Fruit fly (Drosophila melanogaster) whole organism, embryonic: Measurements from ENCODE around the gene mdu.
A peak's percentile ranks its signal among the peaks of the same experiment; 100 is the strongest.

Experiments used
- CG10147 ChIP-seq: fragments of 200-800 bp; sonication (Bioruptor generic); optimal IDR thresholded peaks from 2 replicates; lab custom pipeline; 2019; ENCODE audit warnings: missing biosample characterization, mild to moderate bottlenecking, missing genetic modification characterization, moderate library complexity
- CG11723 ChIP-seq: fragments of 200-800 bp; sonication (Bioruptor generic); optimal IDR thresholded peaks from 2 replicates; lab custom pipeline; 2017; ENCODE audit warnings: missing biosample characterization, mild to moderate bottlenecking, missing genetic modification characterization
- CG12299 ChIP-seq: fragments of 200-800 bp; sonication (Bioruptor generic); optimal IDR thresholded peaks from 2 replicates; lab custom pipeline; 2018; ENCODE audit warnings: missing biosample characterization, mild to moderate bottlenecking, missing genetic modification characterization
- CG12942 ChIP-seq: fragments of 200-800 bp; sonication (Bioruptor generic); optimal IDR thresholded peaks from 3 replicates; lab custom pipeline; 2016; ENCODE audit warnings: missing biosample characterization, missing genetic modification characterization
- CG13287 ChIP-seq: fragments of 200-800 bp; sonication (Bioruptor generic); IDR thresholded peaks from 2 replicates; pipeline ENCODE4 v1.3.6; 2022; ENCODE audit warnings: missing biosample characterization, missing genetic modification characterization; ENCODE audit not compliant: partially characterized antibody
- CG13894 ChIP-seq: fragments of 200-800 bp; sonication (Bioruptor generic); optimal IDR thresholded peaks from 3 replicates; lab custom pipeline; 2018; ENCODE audit warnings: missing biosample characterization, mild to moderate bottlenecking, missing genetic modification characterization, moderate library complexity
- CG14441 ChIP-seq: fragments of 200-800 bp; sonication (Bioruptor generic); IDR thresholded peaks from 2 replicates; pipeline ENCODE4 v1.3.6; 2022; ENCODE audit warnings: missing biosample characterization, missing genetic modification characterization
- CG1529 ChIP-seq: fragments of 200-800 bp; sonication (Bioruptor generic); optimal IDR thresholded peaks from 3 replicates; lab custom pipeline; 2018; ENCODE audit warnings: missing biosample characterization, missing genetic modification characterization
- CG17802 ChIP-seq: fragments of 200-800 bp; sonication (Bioruptor generic); optimal IDR thresholded peaks from 2 replicates; lab custom pipeline; 2018; ENCODE audit warnings: missing biosample characterization, mild to moderate bottlenecking, missing genetic modification characterization, moderate library complexity
- CG32532 ChIP-seq: fragments of 200-800 bp; sonication (Bioruptor generic); IDR thresholded peaks from 2 replicates; pipeline ENCODE4 v1.3.6; 2022; ENCODE audit warnings: missing biosample characterization, missing genetic modification characterization
- CG3995 ChIP-seq: fragments of 200-800 bp; sonication (Bioruptor generic); optimal IDR thresholded peaks from 3 replicates; lab custom pipeline; 2016; ENCODE audit warnings: missing biosample characterization, missing genetic modification characterization
- CG6654 ChIP-seq: fragments of 200-800 bp; sonication (Bioruptor generic); optimal IDR thresholded peaks from 2 replicates; lab custom pipeline; 2017; ENCODE audit warnings: missing biosample characterization, mild to moderate bottlenecking, missing genetic modification characterization
- CG6765 ChIP-seq: fragments of 200-800 bp; sonication (Bioruptor generic); optimal IDR thresholded peaks from 3 replicates; lab custom pipeline; 2017; ENCODE audit warnings: missing biosample characterization, mild to moderate bottlenecking, missing genetic modification characterization
- CG7357 ChIP-seq: fragments of 200-800 bp; sonication (Bioruptor generic); IDR thresholded peaks from 3 replicates; pipeline ENCODE4 v1.3.6; 2022; ENCODE audit warnings: missing biosample characterization, missing genetic modification characterization
- CG7556 ChIP-seq: fragments of 200-800 bp; sonication (Bioruptor generic); optimal IDR thresholded peaks from 2 replicates; lab custom pipeline; 2017; ENCODE audit warnings: missing biosample characterization, mild to moderate bottlenecking, missing genetic modification characterization
- CG9817 ChIP-seq: fragments of 200-800 bp; sonication (Bioruptor generic); optimal IDR thresholded peaks from 2 replicates; lab custom pipeline; 2018; ENCODE audit warnings: missing biosample characterization, mild to moderate bottlenecking, missing genetic modification characterization, moderate library complexity
- CG9932 ChIP-seq: fragments of 200-800 bp; sonication (Bioruptor generic); IDR thresholded peaks from 2 replicates; pipeline ENCODE4 v1.3.6; 2022; ENCODE audit warnings: missing biosample characterization, missing genetic modification characterization
- Camta ChIP-seq: fragments of 200-800 bp; sonication (Bioruptor generic); optimal IDR thresholded peaks from 2 replicates; lab custom pipeline; 2016; ENCODE audit warnings: missing biosample characterization, missing genetic modification characterization
- Chrac-16 ChIP-seq: fragments of 200-800 bp; sonication (Bioruptor generic); optimal IDR thresholded peaks from 3 replicates; lab custom pipeline; 2016; ENCODE audit warnings: missing biosample characterization, missing genetic modification characterization
- CrebB ChIP-seq: fragments of 200-800 bp; sonication (Bioruptor generic); optimal IDR thresholded peaks from 3 replicates; lab custom pipeline; 2018; ENCODE audit warnings: missing biosample characterization, mild to moderate bottlenecking, missing genetic modification characterization
- Dfd ChIP-seq, 2 experiments: fragments of >200 bp; optimal IDR thresholded peaks; 2 replicates each; lab custom pipeline; 2017; ENCODE audit warnings: missing biosample characterization in 2 of 2, missing genetic modification characterization in 2 of 2
- HHEX ChIP-seq: fragments of 200-800 bp; sonication (Bioruptor generic); optimal IDR thresholded peaks from 3 replicates; lab custom pipeline; 2017; ENCODE audit warnings: missing biosample characterization, mild to moderate bottlenecking, missing genetic modification characterization, missing genetic modification reagents
- HLH4C ChIP-seq: fragments of 200-800 bp; sonication (Bioruptor generic); IDR thresholded peaks from 3 replicates; pipeline ENCODE4 v1.3.6; 2022; ENCODE audit warnings: missing biosample characterization, missing genetic modification characterization; ENCODE audit not compliant: partially characterized antibody
- Hr3 ChIP-seq: fragments of 200-800 bp; sonication (Bioruptor generic); optimal IDR thresholded peaks from 3 replicates; lab custom pipeline; 2016; ENCODE audit warnings: missing biosample characterization, missing genetic modification characterization
- Hsf ChIP-seq: fragments of 200-800 bp; sonication (Bioruptor generic); optimal IDR thresholded peaks from 3 replicates; lab custom pipeline; 2016; ENCODE audit warnings: missing biosample characterization, missing genetic modification characterization
- Lim3 ChIP-seq: fragments of 200-800 bp; sonication (Bioruptor generic); IDR thresholded peaks from 2 replicates; pipeline ENCODE4 v1.3.6; 2022; ENCODE audit warnings: missing biosample characterization, missing genetic modification characterization
- MESR4 ChIP-seq: fragments of 200-800 bp; sonication (Bioruptor generic); optimal IDR thresholded peaks from 2 replicates; lab custom pipeline; 2018; ENCODE audit warnings: missing biosample characterization, mild to moderate bottlenecking, missing genetic modification characterization, moderate library complexity
- Oaz ChIP-seq: fragments of 200-800 bp; sonication (Bioruptor generic); IDR thresholded peaks from 2 replicates; pipeline ENCODE4 v1.3.6; 2022; ENCODE audit warnings: missing biosample characterization, missing genetic modification characterization
- Sox102F ChIP-seq: fragments of 200-800 bp; sonication (Bioruptor generic); optimal IDR thresholded peaks from 2 replicates; lab custom pipeline; 2018; ENCODE audit warnings: missing biosample characterization, mild to moderate bottlenecking, missing genetic modification characterization, moderate library complexity
- Spps ChIP-seq: fragments of 200-800 bp; sonication (Bioruptor generic); optimal IDR thresholded peaks from 2 replicates; lab custom pipeline; 2018; ENCODE audit warnings: missing biosample characterization, mild to moderate bottlenecking, missing genetic modification characterization
- Sry-δ ChIP-seq: fragments of 200-800 bp; sonication (Bioruptor generic); optimal IDR thresholded peaks from 2 replicates; lab custom pipeline; 2016; ENCODE audit warnings: missing biosample characterization, missing genetic modification characterization
- TFAM ChIP-seq: fragments of 200-800 bp; sonication (Bioruptor generic); optimal IDR thresholded peaks from 2 replicates; lab custom pipeline; 2017; ENCODE audit warnings: missing biosample characterization, missing genetic modification characterization, inconsistent platforms
- Xrp1 ChIP-seq: fragments of 200-800 bp; sonication (Bioruptor generic); IDR thresholded peaks from 2 replicates; pipeline ENCODE4 v1.3.6; 2022; ENCODE audit warnings: missing biosample characterization, missing genetic modification characterization
- cad ChIP-seq: fragments of >200 bp; optimal IDR thresholded peaks from 2 replicates; lab custom pipeline; 2017; ENCODE audit warnings: missing biosample characterization, missing genetic modification characterization
- corto ChIP-seq: fragments of 200-800 bp; sonication (Bioruptor generic); optimal IDR thresholded peaks from 2 replicates; lab custom pipeline; 2016; ENCODE audit warnings: missing biosample characterization, mild to moderate bottlenecking, missing genetic modification characterization, moderate library complexity
- dmrt11E ChIP-seq: fragments of 200-800 bp; sonication (Bioruptor generic); optimal IDR thresholded peaks from 3 replicates; lab custom pipeline; 2018; ENCODE audit warnings: missing biosample characterization, mild to moderate bottlenecking, missing genetic modification characterization, moderate library complexity
- esg ChIP-seq: fragments of 200-800 bp; sonication (Bioruptor generic); conservative IDR thresholded peaks from 2 replicates; pipeline ENCODE4 v1.3.6; 2022; ENCODE audit warnings: missing biosample characterization, missing genetic modification characterization
- gcm2 ChIP-seq: fragments of 200-800 bp; sonication (Bioruptor generic); optimal IDR thresholded peaks from 2 replicates; lab custom pipeline; 2016; ENCODE audit warnings: missing biosample characterization, missing genetic modification characterization
- gem ChIP-seq: fragments of 200-800 bp; sonication (Bioruptor generic); optimal IDR thresholded peaks from 2 replicates; lab custom pipeline; 2019; ENCODE audit warnings: missing biosample characterization, mild to moderate bottlenecking, missing genetic modification characterization, moderate library complexity
- hbn ChIP-seq: fragments of 200-800 bp; sonication (Bioruptor generic); IDR thresholded peaks from 2 replicates; pipeline ENCODE4 v1.3.6; 2022; ENCODE audit warnings: missing biosample characterization, missing genetic modification characterization; ENCODE audit not compliant: partially characterized antibody
- phol ChIP-seq: fragments of 200-800 bp; sonication (Bioruptor generic); optimal IDR thresholded peaks from 3 replicates; lab custom pipeline; 2018; ENCODE audit warnings: missing biosample characterization, mild to moderate bottlenecking, missing genetic modification characterization, moderate library complexity
- psq ChIP-seq: fragments of 200-800 bp; sonication (Bioruptor generic); optimal IDR thresholded peaks from 2 replicates; lab custom pipeline; 2017; ENCODE audit warnings: missing biosample characterization, missing genetic modification characterization
- repo ChIP-seq: fragments of 200-800 bp; sonication (Bioruptor generic); optimal IDR thresholded peaks from 2 replicates; lab custom pipeline; 2016; ENCODE audit warnings: missing biosample characterization, missing genetic modification characterization
- sima ChIP-seq: fragments of 200-800 bp; sonication (Bioruptor generic); optimal IDR thresholded peaks from 2 replicates; lab custom pipeline; 2016; ENCODE audit warnings: missing biosample characterization, missing genetic modification characterization
- slbo ChIP-seq: fragments of 200-800 bp; sonication (Bioruptor generic); IDR thresholded peaks from 2 replicates; pipeline ENCODE4 v1.3.6; 2022; ENCODE audit warnings: missing biosample characterization, missing genetic modification characterization
- slou ChIP-seq: fragments of 200-800 bp; sonication (Bioruptor generic); optimal IDR thresholded peaks from 3 replicates; lab custom pipeline; 2016; ENCODE audit warnings: missing biosample characterization, missing genetic modification characterization
- sqz ChIP-seq: fragments of 200-800 bp; sonication (Bioruptor generic); optimal IDR thresholded peaks from 3 replicates; lab custom pipeline; 2018; ENCODE audit warnings: missing biosample characterization, mild to moderate bottlenecking, missing genetic modification characterization
- tio ChIP-seq: fragments of 200-800 bp; sonication (Bioruptor generic); optimal IDR thresholded peaks from 2 replicates; lab custom pipeline; 2017; ENCODE audit warnings: missing biosample characterization, missing genetic modification characterization, inconsistent platforms
- ttk ChIP-seq: fragments of 200-800 bp; sonication (Bioruptor generic); IDR thresholded peaks from 2 replicates; pipeline ENCODE4 v2.1.2; 2022; ENCODE audit warnings: missing biosample characterization, missing genetic modification characterization
- tx ChIP-seq: fragments of 200-800 bp; sonication (Bioruptor generic); optimal IDR thresholded peaks from 2 replicates; lab custom pipeline; 2016; ENCODE audit warnings: missing biosample characterization, missing genetic modification characterization
- z ChIP-seq: fragments of 200-800 bp; sonication (Bioruptor generic); IDR thresholded peaks from 3 replicates; pipeline ENCODE4 v1.3.6; 2022; ENCODE audit warnings: missing biosample characterization, missing genetic modification characterization

mdu gene

dm6 chrX:12473953-12474468, 23.0 kb upstream of the mdu start (continued):
- no peak for TF ChIP-seq Camta (GFP tag; lab: Kevin White, UChicago)
- TF ChIP-seq CG32532 (GFP tag; lab: Robert Waterston, UW): peak; percentile 78
- TF ChIP-seq CG7556 (GFP tag; lab: Kevin White, UChicago): peak; percentile 83
- peak; percentile 73 for TF ChIP-seq CG12299 (tag; lab: Kevin White, UChicago)
- TF ChIP-seq repo: no peak
- no peak for TF ChIP-seq gcm2
- TF ChIP-seq CG17802 (tag; lab: Kevin White, UChicago): no peak
- TF ChIP-seq CG9817 (tag; lab: Kevin White, UChicago): peak; percentile 84
- peak; percentile 86 for TF ChIP-seq CG9932
- TF ChIP-seq CG13894 (tag; lab: Kevin White, UChicago): peak; percentile 62
- no peak for TF ChIP-seq z (GFP tag; lab: Robert Waterston, UW)
- peak; percentile 14 for TF ChIP-seq CG6765 (GFP tag; lab: Kevin White, UChicago)
- peak; percentile 92 for TF ChIP-seq gem (tag; lab: Kevin White, UChicago)
- TF ChIP-seq Xrp1: peak; percentile 75; the same call in 1 of the 2 replicates
- no peak for TF ChIP-seq hbn
- TF ChIP-seq tio (GFP tag; lab: Kevin White, UChicago): peak; percentile 72
- TF ChIP-seq CG14441: peak; percentile 76
- no peak for TF ChIP-seq sima (GFP tag; lab: Kevin White, UChicago)
- TF ChIP-seq CG10147 (GFP tag; lab: Kevin White, UChicago): peak; percentile 80
- peak; percentile 53 for TF ChIP-seq ttk (GFP tag; lab: Robert Waterston, UW)
- TF ChIP-seq HHEX (GFP tag; lab: Kevin White, UChicago): peak; percentile 70
- TF ChIP-seq cad (GFP tag; lab: Kevin White, UChicago): no peak
- TF ChIP-seq Spps (tag; lab: Kevin White, UChicago): peak; percentile 14
- no peak for TF ChIP-seq Lim3 (GFP tag; lab: Robert Waterston, UW)
- TF ChIP-seq sqz (GFP tag; lab: Kevin White, UChicago): peak; percentile 57
- TF ChIP-seq psq (GFP tag; lab: Kevin White, UChicago): peak; percentile 20
- no peak for TF ChIP-seq CG3995 (GFP tag; lab: Kevin White, UChicago)
- TF ChIP-seq CG7357 (GFP tag; lab: Robert Waterston, UW): peak; percentile 68
- no peak; the same call in 1 of the 2 replicates for TF ChIP-seq CG13287
- peak; percentile 68 for TF ChIP-seq dmrt11E (tag; lab: Kevin White, UChicago)
- TF ChIP-seq CG12942 (GFP tag; lab: Kevin White, UChicago): peak; percentile 49
- TF ChIP-seq Sry-δ: no peak
- peak; percentile 58 for TF ChIP-seq Chrac-16
- TF ChIP-seq Hsf: no peak
- TF ChIP-seq CG1529 (GFP tag; lab: Kevin White, UChicago): peak; percentile 48
- no peak for TF ChIP-seq HLH4C (GFP tag; lab: Robert Waterston, UW)
- TF ChIP-seq CG11723 (GFP tag; lab: Kevin White, UChicago): peak; percentile 51
- no peak for TF ChIP-seq tx (GFP tag; lab: Kevin White, UChicago)
- no peak for TF ChIP-seq corto
- peak; percentile 78 for TF ChIP-seq esg (GFP tag; lab: Robert Waterston, UW)
- peak; percentile 73 for TF ChIP-seq Oaz
- TF ChIP-seq slou (GFP tag; lab: Kevin White, UChicago): peak; percentile 6
- TF ChIP-seq Dfd (GFP tag; optimal IDR thresholded peaks at IDR 0.05; lab: Kevin White, UChicago): no peak
- TF ChIP-seq MESR4 (GFP tag; lab: Kevin White, UChicago): no peak
- peak; percentile 6 for TF ChIP-seq CrebB (tag; lab: Kevin White, UChicago)
- TF ChIP-seq slbo: peak; percentile 74
- peak; percentile 74 for TF ChIP-seq Sox102F (GFP tag; lab: Kevin White, UChicago)
- peak; percentile 85 for TF ChIP-seq phol (tag; lab: Kevin White, UChicago)
- TF ChIP-seq TFAM (GFP tag; lab: Kevin White, UChicago): no peak
- TF ChIP-seq Hr3 (GFP tag; lab: Kevin White, UChicago): peak; percentile 62
- TF ChIP-seq CG6654 (GFP tag; lab: Kevin White, UChicago): peak; percentile 18
